Worm (Caenorhabditis elegans) whole organism, dauer: ENCODE data around the gene srw-73.

ENCODE experiments used
- unc-62 ChIP-seq: sonication (generic microtip); optimal IDR thresholded peaks from 2 replicates; lab custom pipeline; 2017; ENCODE audit warnings: missing biosample characterization, missing genetic modification reagents, missing genetic modification characterization

srw-73 gene

ce11 chrV:16552929-16553328 is 35.4 kb downstream of the srw-73 start, which contains the start of gene Y32B12B.4:
TSS of gene Y32B12B.4 (plus strand) at chrV:16553327.
- TF ChIP-seq unc-62: no peak

DNA sequence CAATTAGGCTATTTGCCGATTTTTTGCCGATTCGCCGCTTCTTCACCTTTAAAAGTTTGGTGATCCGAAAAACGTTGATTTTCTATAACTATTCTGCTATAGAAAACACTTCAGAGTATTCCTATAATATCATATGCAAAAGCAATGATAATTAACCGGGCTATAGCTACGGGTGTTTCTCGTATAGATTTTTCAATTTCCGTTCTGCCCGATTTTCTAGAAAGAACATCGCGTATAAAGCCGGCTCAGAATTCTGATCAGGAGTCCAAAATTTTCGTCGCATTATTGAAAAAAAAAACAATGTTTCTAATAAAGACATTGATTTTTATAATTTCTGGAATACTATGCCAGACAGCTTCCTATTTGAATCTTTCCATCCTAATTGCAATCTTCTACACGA is 37.6 kb downstream of the srw-73 start, which contains the start of gene srbc-65:
Gene srbc-65, plus strand, starts transcription at position 301 of the 400 bp plus-strand sequence.
- no peak for TF ChIP-seq unc-62

ce11 chrV:16540657-16541056 is 47.7 kb downstream of the srw-73 start:
- no peak for TF ChIP-seq unc-62

DNA sequence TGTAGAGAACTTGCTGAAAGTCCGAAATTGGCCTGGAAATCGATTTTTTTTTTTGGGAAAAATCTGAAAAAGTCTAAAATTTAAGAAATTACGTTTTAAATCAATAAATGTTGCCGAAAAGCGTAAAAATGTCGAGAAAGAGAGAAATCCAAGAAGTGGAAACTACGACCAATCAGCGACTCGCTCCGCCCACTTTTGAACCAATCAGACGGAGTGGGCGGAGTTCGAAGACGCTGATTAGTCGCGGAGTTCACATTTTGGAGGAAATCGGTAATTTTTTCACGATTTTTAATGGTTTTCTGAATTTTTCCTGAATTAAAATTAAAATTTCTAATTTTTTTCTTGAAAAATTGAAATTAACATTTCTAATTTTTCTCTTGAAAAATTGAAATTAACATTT is 48.7 kb downstream of the srw-73 start:
- no peak for TF ChIP-seq unc-62

DNA sequence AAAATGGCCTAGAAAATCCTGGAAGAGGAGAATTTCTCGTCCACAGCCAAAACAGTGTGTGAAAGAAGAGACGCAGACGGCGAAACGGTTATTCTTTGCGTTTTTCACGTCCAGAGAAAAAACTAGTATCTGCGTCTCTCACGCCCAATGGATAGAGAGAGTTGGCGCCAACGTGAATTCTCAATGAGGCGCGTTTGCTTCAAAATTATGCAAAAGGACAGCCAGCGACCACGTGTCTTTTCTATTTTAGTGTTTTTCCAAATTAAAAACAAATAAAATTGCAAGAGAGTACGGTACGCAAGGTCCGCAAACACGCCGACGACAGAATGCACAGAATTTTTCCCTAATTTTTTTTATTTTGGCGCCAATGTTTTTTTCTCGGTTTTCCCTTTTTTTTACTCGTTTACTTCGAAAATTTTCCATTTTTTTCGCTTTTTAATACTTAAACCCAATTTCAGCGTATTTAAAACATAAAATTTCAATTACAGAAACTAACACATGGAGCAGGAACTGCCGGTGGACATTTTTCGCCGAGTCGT is 50.4 kb downstream of the srw-73 start, which contains the start of gene Y32B12B.2:
Gene Y32B12B.2, plus strand, starts transcription at position 489 of the 539 bp plus-strand sequence.
- TF ChIP-seq unc-62: no peak
